Worm (Caenorhabditis elegans) whole organism, young adult: ENCODE results near the gene Y51H7C.1.

ENCODE experiments used
- egl-44 ChIP-seq: fragments of 200-800 bp; sonication (Bioruptor generic); IDR thresholded peaks from 2 replicates; pipeline ENCODE4 v1.3.6; 2022; ENCODE audit warnings: missing genetic modification reagents, missing genetic modification characterization, missing compliant biosample characterization
- nhr-80 ChIP-seq: sonication (generic microtip); optimal IDR thresholded peaks from 2 replicates; lab custom pipeline; 2016; ENCODE audit warnings: missing genetic modification characterization, missing compliant biosample characterization

ce11 chrII:1438336-1438589, 29.3 kb upstream of the Y51H7C.1 start, which contains the start of gene Y51H7C.3:
- no peak for TF ChIP-seq egl-44
- no peak for TF ChIP-seq nhr-80 (tag; lab: Kevin White, UChicago)
